Worm (Caenorhabditis elegans) whole organism, early embryonic: ENCODE results near the gene swsn-1.

ENCODE experiments used
- B0310.2 ChIP-seq: sonication (generic microtip); optimal IDR thresholded peaks from 2 replicates; lab custom pipeline; 2016; ENCODE audit warnings: mild to moderate bottlenecking, missing genetic modification characterization, missing compliant biosample characterization
- F13C5.2 ChIP-seq: sonication (generic microtip); optimal IDR thresholded peaks from 2 replicates; lab custom pipeline; 2017; ENCODE audit warnings: mild to moderate bottlenecking, missing genetic modification characterization, inconsistent platforms, missing compliant biosample characterization
- aly-1 ChIP-seq: sonication (generic microtip); optimal IDR thresholded peaks from 2 replicates; lab custom pipeline; 2016; ENCODE audit warnings: missing genetic modification characterization, missing compliant biosample characterization
- ama-1 ChIP-seq: fragments of 150-350 bp; optimal IDR thresholded peaks from 2 replicates; lab custom pipeline; 2014
- ceh-13 ChIP-seq: fragments of 200-800 bp; sonication (Bioruptor generic); optimal IDR thresholded peaks from 2 replicates; lab custom pipeline; 2018; ENCODE audit warnings: mild to moderate bottlenecking, missing genetic modification characterization, missing compliant biosample characterization
- ceh-36 ChIP-seq: sonication (generic microtip); optimal IDR thresholded peaks from 2 replicates; lab custom pipeline; 2016; ENCODE audit warnings: missing genetic modification characterization, inconsistent platforms, missing compliant biosample characterization
- ets-7 ChIP-seq: sonication (generic microtip); optimal IDR thresholded peaks from 2 replicates; lab custom pipeline; 2016; ENCODE audit warnings: missing genotype, missing genetic modification characterization, missing compliant biosample characterization
- flt-1 ChIP-seq: fragments of 200-800 bp; sonication (Bioruptor generic); IDR thresholded peaks from 2 replicates; pipeline ENCODE4 v1.3.6; 2022; ENCODE audit warnings: missing genetic modification characterization, missing compliant biosample characterization
- hmbx-1 ChIP-seq: sonication (generic microtip); optimal IDR thresholded peaks from 2 replicates; lab custom pipeline; 2016; ENCODE audit warnings: mild to moderate bottlenecking, missing genetic modification characterization, missing compliant biosample characterization
- hmg-4 ChIP-seq: fragments of 200-800 bp; sonication (Bioruptor generic); optimal IDR thresholded peaks from 2 replicates; lab custom pipeline; 2018; ENCODE audit warnings: mild to moderate bottlenecking, missing genetic modification characterization, missing compliant biosample characterization
- hnd-1 ChIP-seq: sonication (generic microtip); optimal IDR thresholded peaks from 2 replicates; lab custom pipeline; 2016; ENCODE audit warnings: missing genetic modification characterization, missing compliant biosample characterization
- pes-1 ChIP-seq: fragments of 200-800 bp; sonication (Bioruptor generic); IDR thresholded peaks from 2 replicates; pipeline ENCODE4 v1.3.6; 2022; ENCODE audit warnings: missing genetic modification reagents, missing genetic modification characterization, missing compliant biosample characterization
- scrt-1 ChIP-seq: fragments of 200-800 bp; sonication (Bioruptor generic); IDR thresholded peaks from 2 replicates; pipeline ENCODE4 v1.3.6; 2022; ENCODE audit warnings: missing genetic modification characterization, missing compliant biosample characterization
- sea-1 ChIP-seq: fragments of 200-800 bp; sonication (Bioruptor generic); conservative IDR thresholded peaks from 2 replicates; pipeline ENCODE4 v1.3.6; 2022; ENCODE audit warnings: missing genetic modification characterization, missing compliant biosample characterization
- tbx-11 ChIP-seq: fragments of 200-800 bp; sonication (Bioruptor generic); IDR thresholded peaks from 2 replicates; pipeline ENCODE4 v1.3.6; 2022; ENCODE audit warnings: missing genetic modification characterization, missing compliant biosample characterization
- tbx-37 ChIP-seq: fragments of 200-800 bp; sonication (Bioruptor generic); conservative IDR thresholded peaks from 2 replicates; pipeline ENCODE4 v1.3.6; 2022; ENCODE audit warnings: missing genetic modification reagents, missing genetic modification characterization, missing compliant biosample characterization
- tra-4 ChIP-seq: sonication (generic microtip); optimal IDR thresholded peaks from 2 replicates; lab custom pipeline; 2017; ENCODE audit warnings: missing genetic modification characterization, missing compliant biosample characterization

swsn-1 gene

DNA sequence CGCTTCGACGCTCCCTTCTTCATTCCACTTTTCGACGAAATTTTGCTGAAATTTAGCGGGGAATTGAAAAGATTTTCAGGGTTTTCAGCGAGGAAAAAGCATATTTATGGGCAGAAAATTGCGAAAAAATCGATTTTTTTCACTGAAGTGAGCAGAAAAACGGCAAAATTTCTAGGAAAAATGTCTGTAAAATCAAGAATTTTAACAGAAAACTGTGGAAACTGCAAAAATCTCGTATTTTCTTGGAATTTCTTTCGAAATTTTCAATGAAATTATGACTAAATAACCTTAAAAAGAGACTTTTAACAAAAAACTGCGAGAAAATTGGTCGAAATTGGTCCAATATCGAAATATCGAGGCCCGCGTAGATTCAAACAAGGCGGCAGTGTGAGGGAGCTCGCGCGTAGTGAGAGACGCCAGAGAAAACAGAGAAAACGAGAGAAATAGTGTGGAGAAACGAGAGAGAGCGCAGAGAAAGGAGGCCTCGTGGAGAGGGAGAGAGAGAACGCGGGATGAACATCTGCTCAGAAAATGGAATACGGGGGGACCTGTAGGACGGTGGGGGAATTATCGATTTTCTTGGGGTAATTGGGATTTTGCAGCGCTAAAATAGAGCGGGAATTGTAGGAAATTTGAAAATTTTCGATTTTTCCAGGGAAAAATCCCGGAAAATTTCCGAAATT is at the start of gene swsn-1:
Gene swsn-1 (minus strand): TSS at position 51 of the 683 bp plus-strand sequence.
- TF ChIP-seq ama-1 (no peak), tbx-37 (GFP tag; lab: Robert Waterston, UW) (no peak), aly-1 (tag; lab: Kevin White, UChicago) (no peak), hmbx-1 (tag; lab: Kevin White, UChicago) (no peak), ets-7 (tag; lab: Kevin White, UChicago) (no peak), B0310.2 (tag; lab: Kevin White, UChicago) (no peak), tbx-11 (GFP tag; lab: Robert Waterston, UW) (no peak)

ce11 chrV:20297650-20298049 is 48.4 kb upstream of the swsn-1 start, which contains the start of gene ZC15.5:
ZC15.5 (plus strand) TSS chrV:20297950.
- no peak for TF ChIP-seq sea-1
- TF ChIP-seq flt-1 = no peak

ce11 chrV:20294388-20294787 is 45.1 kb upstream of the swsn-1 start, which contains the start of gene clec-261:
clec-261 (minus strand) TSS chrV:20294488.
- TF ChIP-seq ama-1 (no peak), ets-7 (tag; lab: Kevin White, UChicago) (no peak), aly-1 (tag; lab: Kevin White, UChicago) (no peak), hmg-4 (GFP tag; lab: Kevin White, UChicago) (no peak), ceh-36 (tag; lab: Kevin White, UChicago) (no peak)

- TF ChIP-seq tbx-37 (GFP tag; lab: Robert Waterston, UW) (no peak), hmbx-1 (tag; lab: Kevin White, UChicago) (no peak), hmg-4 (GFP tag; lab: Kevin White, UChicago) (no peak), tbx-11 (GFP tag; lab: Robert Waterston, UW) (no peak), tra-4 (tag; lab: Kevin White, UChicago) (no peak)
Measured at ce11 chrV:20289317-20289716, 40.0 kb upstream of the swsn-1 start, which contains the start of gene mlt-4. mlt-4 (minus strand) TSS chrV:20289417.

DNA sequence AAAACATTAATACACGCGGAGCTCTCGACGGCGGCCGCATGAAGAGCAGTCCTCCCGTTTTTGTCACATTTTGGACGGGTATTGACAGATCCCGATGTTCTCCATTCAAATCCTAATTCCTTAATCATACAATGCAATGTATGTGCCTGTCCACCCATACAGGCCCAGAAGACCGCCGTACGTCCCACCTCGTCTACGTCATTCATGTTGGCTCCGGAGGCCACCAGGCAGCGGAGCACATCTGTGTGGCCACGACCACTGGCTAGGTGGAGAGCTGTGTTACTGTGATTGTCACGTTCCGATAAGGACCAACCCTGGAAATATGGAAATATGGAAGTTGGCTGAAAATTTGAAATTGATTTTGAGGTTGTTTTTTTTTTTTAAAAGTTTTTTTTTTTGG is 33.5 kb upstream of the swsn-1 start:
- TF ChIP-seq aly-1 (tag; lab: Kevin White, UChicago) = no peak
- TF ChIP-seq scrt-1 (GFP tag; lab: Robert Waterston, UW) = no peak
- no peak for TF ChIP-seq ets-7 (tag; lab: Kevin White, UChicago)
- TF ChIP-seq hmbx-1 (tag; lab: Kevin White, UChicago) = no peak
- no peak for TF ChIP-seq ama-1
- TF ChIP-seq sea-1 = no peak
- TF ChIP-seq hnd-1 = no peak
- TF ChIP-seq B0310.2 (tag; lab: Kevin White, UChicago) = no peak
- TF ChIP-seq hmg-4 (GFP tag; lab: Kevin White, UChicago) = no peak
- TF ChIP-seq flt-1 = no peak
- no peak for TF ChIP-seq ceh-36 (tag; lab: Kevin White, UChicago)

DNA sequence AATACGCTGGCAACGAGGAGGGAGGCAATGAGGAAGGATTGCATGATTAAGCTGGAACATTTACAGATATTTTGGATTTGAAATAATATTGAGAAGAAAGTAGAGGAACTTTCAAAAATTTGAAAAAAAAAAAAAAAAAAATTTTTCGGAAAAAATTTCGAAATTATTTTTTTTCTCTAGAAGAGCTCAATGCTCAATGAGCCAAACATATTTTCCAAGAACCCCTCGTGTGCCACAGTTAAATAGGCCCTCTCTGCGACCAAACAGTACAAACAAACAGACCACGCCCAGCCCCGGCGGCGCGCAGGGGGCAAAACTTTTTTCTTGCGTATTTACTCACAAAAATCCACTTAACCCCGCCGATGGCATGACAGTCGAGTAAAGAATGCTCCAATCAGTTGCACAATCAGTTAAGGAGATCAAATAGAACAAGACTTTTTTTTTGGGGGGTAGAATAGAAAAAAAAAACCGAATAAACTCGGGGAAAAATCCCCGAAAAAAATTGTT is 30.6 kb upstream of the swsn-1 start, which contains the start of gene pqn-94:
Gene pqn-94 (minus strand): TSS at position 51 of the 507 bp plus-strand sequence.
- no peak for TF ChIP-seq B0310.2 (tag; lab: Kevin White, UChicago)
- no peak for TF ChIP-seq ceh-13

DNA sequence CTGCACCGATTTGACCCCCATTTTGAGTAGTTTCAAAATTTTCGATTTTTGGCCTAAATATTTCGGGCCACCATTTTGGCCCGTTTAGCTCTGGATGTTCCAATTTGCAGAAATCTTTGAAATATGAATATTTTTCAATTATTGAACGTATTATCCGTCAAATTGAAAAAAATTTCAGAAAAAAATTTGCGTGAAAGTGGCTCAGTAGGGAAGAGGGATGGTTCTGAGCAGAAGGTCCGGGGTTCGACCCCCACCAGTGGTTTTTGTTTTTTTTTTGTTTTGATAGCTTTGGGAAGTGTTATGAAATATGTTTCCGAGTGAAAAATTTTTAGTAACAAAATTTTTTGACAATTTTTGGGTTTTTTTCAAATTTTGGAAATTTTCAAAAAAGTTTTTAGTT is 30.0 kb upstream of the swsn-1 start:
- TF ChIP-seq tra-4 (tag; lab: Kevin White, UChicago) (no peak), scrt-1 (GFP tag; lab: Robert Waterston, UW) (no peak), tbx-11 (GFP tag; lab: Robert Waterston, UW) (no peak), aly-1 (tag; lab: Kevin White, UChicago) (no peak), flt-1 (no peak), hmg-4 (GFP tag; lab: Kevin White, UChicago) (no peak), hmbx-1 (tag; lab: Kevin White, UChicago) (no peak), ama-1 (no peak), sea-1 (no peak), B0310.2 (tag; lab: Kevin White, UChicago) (no peak), ceh-36 (tag; lab: Kevin White, UChicago) (no peak), tbx-37 (GFP tag; lab: Robert Waterston, UW) (no peak), ceh-13 (no peak), F13C5.2 (no peak), hnd-1 (no peak), ets-7 (tag; lab: Kevin White, UChicago) (no peak), pes-1 (no peak)

- TF ChIP-seq B0310.2 (tag; lab: Kevin White, UChicago) = no peak
Measured at ce11 chrV:20276923-20277322, 27.6 kb upstream of the swsn-1 start.

ce11 chrV:20269661-20270137 is 20.4 kb upstream of the swsn-1 start, which contains the start of the genes prmt-1 and cdkr-3:
prmt-1 (minus strand) TSS chrV:20269711.
cdkr-3 (plus strand) TSS chrV:20270107.
- TF ChIP-seq hmg-4 (GFP tag; lab: Kevin White, UChicago) (no peak), B0310.2 (tag; lab: Kevin White, UChicago) (no peak), hnd-1 (no peak), ceh-13 (no peak), sea-1 (no peak), F13C5.2 (no peak)
